Worm (Caenorhabditis elegans): ENCODE results near the gene Y102A11A.9.

ce11 chrX:1969575-1969974 lies 43.4 kb upstream of the Y102A11A.9 start, which contains the start of gene str-79:
- TF ChIP-seq W03F9.2 (tag; optimal IDR thresholded peaks at IDR 0.05) (no peak), him-1 (tag; optimal IDR thresholded peaks at IDR 0.05) (no peak), dao-5 (tag; optimal IDR thresholded peaks at IDR 0.05) (no peak)

Data from whole organism, L4/young adult.